Worm (Caenorhabditis elegans): ENCODE data around the gene srv-6.

Gene srv-6

DNA sequence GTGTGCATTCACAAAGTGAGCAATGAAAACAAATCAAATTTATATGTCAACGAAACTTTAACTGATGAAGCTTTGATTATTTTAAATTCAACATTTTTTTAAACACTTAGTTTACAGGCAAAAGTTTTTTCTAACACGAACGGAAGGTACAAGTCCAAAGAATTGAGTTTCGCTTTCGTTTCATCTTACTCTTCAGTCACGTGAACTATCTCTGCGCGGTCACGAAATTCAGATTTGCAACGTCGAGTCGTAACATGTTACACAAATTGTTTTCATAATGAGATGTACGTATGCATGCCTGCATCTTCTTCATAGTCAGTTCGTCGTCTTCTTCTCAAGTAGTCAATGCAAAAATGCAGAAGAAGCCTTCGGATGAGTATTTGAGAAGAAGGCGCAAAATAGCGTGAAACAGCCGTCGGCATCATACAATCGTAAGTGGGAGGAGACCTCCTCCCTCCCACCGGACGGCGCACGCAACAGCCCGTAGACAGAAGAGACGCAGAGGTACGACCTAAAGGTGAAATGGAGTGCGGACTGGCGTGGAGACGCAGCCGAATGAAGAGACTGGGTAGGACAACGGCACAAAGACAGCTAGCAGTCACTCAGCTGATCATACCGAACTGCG, 8.5 kb downstream of the srv-6 start, which contains the start of gene coel-1 (continued):
- TF ChIP-seq mab-9 (GFP tag; IDR thresholded peaks at IDR 0.05) (no peak), aly-2 (tag; optimal IDR thresholded peaks at IDR 0.05) (no peak), irx-1 (tag; optimal IDR thresholded peaks at IDR 0.05) (peak; percentile 14), nhr-71 (tag; optimal IDR thresholded peaks at IDR 0.05) (peak; percentile 70), blmp-1 (tag; optimal IDR thresholded peaks at IDR 0.05) (peak; percentile 75), pax-3 (tag; optimal IDR thresholded peaks at IDR 0.05) (no peak), zip-4 (GFP tag; optimal IDR thresholded peaks at IDR 0.05) (no peak), Y116A8C.19 (tag; optimal IDR thresholded peaks at IDR 0.05; ENCODE audit: borderline replicate concordance) (no peak), nhr-19 (GFP tag; conservative IDR thresholded peaks at IDR 0.05) (peak; percentile 27), fkh-4 (tag; optimal IDR thresholded peaks at IDR 0.05; ENCODE audit: borderline replicate concordance) (no peak), alr-1 (tag; optimal IDR thresholded peaks at IDR 0.05; ENCODE audit: borderline replicate concordance) (no peak), lin-15B (tag; optimal IDR thresholded peaks at IDR 0.05) (no peak), elt-3 (tag; optimal IDR thresholded peaks at IDR 0.05) (peak in 1 of 6 experiments; percentile 14), fos-1 (tag; optimal IDR thresholded peaks at IDR 0.05) (no peak), mef-2 (tag; optimal IDR thresholded peaks at IDR 0.05) (no peak), hlh-17 (GFP tag; optimal IDR thresholded peaks at IDR 0.05; ENCODE audit: borderline replicate concordance) (no peak), lin-39 (tag; optimal IDR thresholded peaks at IDR 0.05) (no peak), pag-3 (tag; optimal IDR thresholded peaks at IDR 0.05; ENCODE audit: borderline replicate concordance, insufficient read depth) (no peak), tbx-2 (tag; optimal IDR thresholded peaks at IDR 0.05) (peak; percentile 41), swsn-7 (tag; optimal IDR thresholded peaks at IDR 0.05) (peak; percentile 36), lin-35 (GFP tag; optimal IDR thresholded peaks at IDR 0.05) (peak; percentile 27 to 58), nhr-28 (tag; optimal IDR thresholded peaks at IDR 0.05) (no peak), efl-1 (optimal IDR thresholded peaks at IDR 0.05) (peak in 1 of 2 experiments; percentile 41), efl-1 (GFP tag; optimal IDR thresholded peaks at IDR 0.05 in 1 of 2) (peak in 1 of 2 experiments; percentile 82), tlp-1 (tag; optimal IDR thresholded peaks at IDR 0.05) (no peak), C04F5.9 (tag; optimal IDR thresholded peaks at IDR 0.05) (no peak), hpl-2 (GFP tag; optimal IDR thresholded peaks at IDR 0.05) (no peak), dpl-1 (GFP tag; optimal IDR thresholded peaks at IDR 0.05) (no peak), C34B4.2 (tag; optimal IDR thresholded peaks at IDR 0.05) (no peak), jun-1 (tag; optimal IDR thresholded peaks at IDR 0.05) (peak; percentile 33), mdl-1 (tag; optimal IDR thresholded peaks at IDR 0.05) (peak in 1 of 2 experiments; percentile 68)

DNA sequence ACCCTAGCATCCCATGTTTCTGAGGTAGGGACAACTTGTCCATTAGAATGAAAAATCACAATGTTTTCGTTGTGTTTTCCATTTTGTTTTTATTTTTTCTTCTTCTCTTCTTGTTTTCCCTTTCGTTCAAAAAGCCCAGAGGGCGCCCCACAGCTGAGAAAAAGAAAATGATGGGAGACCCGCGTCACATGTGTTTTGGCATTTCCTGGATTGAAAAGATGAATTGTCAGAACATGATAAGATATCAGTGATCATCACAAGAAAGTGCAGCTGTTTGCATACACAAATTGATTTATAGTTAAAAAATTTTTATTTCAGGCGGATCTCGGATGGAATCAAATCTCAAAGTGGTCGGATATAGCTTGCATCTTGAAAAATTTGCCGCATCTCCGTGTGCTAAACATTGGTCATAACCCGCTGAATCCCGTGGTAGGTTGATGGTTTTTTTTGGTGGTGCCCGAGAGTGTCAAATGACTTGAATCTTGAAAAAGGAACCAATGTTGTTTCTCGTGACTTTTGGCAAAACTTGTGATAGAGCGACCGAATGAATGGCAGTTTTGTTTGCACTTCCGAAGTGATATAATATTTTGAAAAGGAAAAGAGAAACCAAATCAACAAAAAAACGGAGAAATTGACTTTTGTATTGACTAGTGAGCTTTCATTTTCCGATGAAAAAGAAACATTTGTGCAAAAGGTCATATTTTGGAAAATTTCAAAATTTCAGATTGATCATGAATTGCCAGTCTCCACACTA, 9.5 kb downstream of the srv-6 start:
- TF ChIP-seq unc-62 (GFP tag; optimal IDR thresholded peaks at IDR 0.05) = no peak
- TF ChIP-seq xbp-1 (tag; optimal IDR thresholded peaks at IDR 0.05) = peak; percentile 2
- TF ChIP-seq snpc-4 (tag; optimal IDR thresholded peaks at IDR 0.05) = no peak
- no peak for TF ChIP-seq hlh-4 (tag; optimal IDR thresholded peaks at IDR 0.05)
- TF ChIP-seq nhr-85 (tag) = peak; percentile 38
- TF ChIP-seq fkh-4 (tag; optimal IDR thresholded peaks at IDR 0.05; ENCODE audit: borderline replicate concordance) = no peak
- TF ChIP-seq mab-9 (GFP tag; IDR thresholded peaks at IDR 0.05) = no peak
- no peak for TF ChIP-seq sup-37 (GFP tag; optimal IDR thresholded peaks at IDR 0.05)
- no peak for TF ChIP-seq lir-3 (tag; optimal IDR thresholded peaks at IDR 0.05; ENCODE audit: poor library complexity)
- no peak for TF ChIP-seq C04F5.9 (tag; optimal IDR thresholded peaks at IDR 0.05)
- no peak for TF ChIP-seq mef-2 (tag; optimal IDR thresholded peaks at IDR 0.05)
- no peak for TF ChIP-seq aha-1 (tag; optimal IDR thresholded peaks at IDR 0.05)
- TF ChIP-seq alr-1 (tag; optimal IDR thresholded peaks at IDR 0.05; ENCODE audit: borderline replicate concordance) = no peak
- TF ChIP-seq mep-1 (tag; optimal IDR thresholded peaks at IDR 0.05) = peak; percentile 3
- peak in 1 of 2 experiments; percentile 38 for TF ChIP-seq mdl-1 (tag; optimal IDR thresholded peaks at IDR 0.05)
- peak; percentile 16 for TF ChIP-seq snu-23 (GFP tag; optimal IDR thresholded peaks at IDR 0.05)
- no peak for TF ChIP-seq ceh-82 (tag; optimal IDR thresholded peaks at IDR 0.05)
- no peak for TF ChIP-seq jun-1 (tag; optimal IDR thresholded peaks at IDR 0.05)
- no peak for TF ChIP-seq F16B12.6 (tag; optimal IDR thresholded peaks at IDR 0.05)
- peak; percentile 46 for TF ChIP-seq nhr-20 (tag; optimal IDR thresholded peaks at IDR 0.05)
- no peak for TF ChIP-seq ceh-8 (GFP tag; optimal IDR thresholded peaks at IDR 0.05)
- no peak for TF ChIP-seq hlh-17 (GFP tag; optimal IDR thresholded peaks at IDR 0.05; ENCODE audit: borderline replicate concordance)
- no peak for TF ChIP-seq tbx-2 (tag; optimal IDR thresholded peaks at IDR 0.05)
- TF ChIP-seq nhr-47 (tag; optimal IDR thresholded peaks at IDR 0.05) = no peak
- TF ChIP-seq lin-39 (tag; optimal IDR thresholded peaks at IDR 0.05) = peak; percentile 35
- peak; percentile 45 for TF ChIP-seq rnt-1 (tag; optimal IDR thresholded peaks at IDR 0.05)
- TF ChIP-seq egl-27 (tag; optimal IDR thresholded peaks at IDR 0.05) = no peak
